Worm (Caenorhabditis elegans): ENCODE data around the gene F54B3.2.

- TF ChIP-seq dao-5 (tag; optimal IDR thresholded peaks at IDR 0.05): no peak
- no peak for TF ChIP-seq him-1 (tag; optimal IDR thresholded peaks at IDR 0.05)
- no peak for TF ChIP-seq W03F9.2 (tag; optimal IDR thresholded peaks at IDR 0.05)
Observed at ce11 chrII:10270052-10270451, at the start of gene F54B3.2.

Measured in whole organism, L4/young adult.